Worm (Caenorhabditis elegans) whole organism, young adult: ENCODE results near the gene ZC116.1.

Experiments
- B0035.1 ChIP-seq: sonication (generic microtip); optimal IDR thresholded peaks from 2 replicates; lab custom pipeline; 2016; ENCODE audit warnings: missing genetic modification characterization, mild to moderate bottlenecking, missing compliant biosample characterization, missing genotype, missing genetic modification reagents
- C06A6.2 ChIP-seq: fragments of 200-800 bp; sonication (Bioruptor generic); conservative IDR thresholded peaks from 2 replicates; pipeline ENCODE4 v1.3.6; 2022; ENCODE audit warnings: missing genetic modification characterization, missing compliant biosample characterization
- F37B4.10 ChIP-seq: fragments of 200-800 bp; sonication (Bioruptor generic); IDR thresholded peaks from 2 replicates; pipeline ENCODE4 v1.3.6; 2022; ENCODE audit warnings: missing genetic modification characterization, missing compliant biosample characterization
- F55B11.4 ChIP-seq: sonication (generic microtip); optimal IDR thresholded peaks from 2 replicates; lab custom pipeline; 2016; ENCODE audit warnings: missing compliant biosample characterization, missing genetic modification characterization, borderline replicate concordance; ENCODE audit not compliant: insufficient read depth
- T26A5.8 ChIP-seq: sonication (generic microtip); optimal IDR thresholded peaks from 2 replicates; lab custom pipeline; 2016; ENCODE audit warnings: missing genetic modification characterization, missing compliant biosample characterization
- Y53F4B.3 ChIP-seq: fragments of 200-800 bp; sonication (Bioruptor generic); IDR thresholded peaks from 2 replicates; pipeline ENCODE4 v1.3.6; 2022; ENCODE audit warnings: missing genetic modification reagents, missing genetic modification characterization, missing compliant biosample characterization
- Y56A3A.18 ChIP-seq: fragments of 200-800 bp; sonication (Bioruptor generic); IDR thresholded peaks from 2 replicates; pipeline ENCODE4 v1.3.6; 2022; ENCODE audit warnings: missing genetic modification reagents, missing genetic modification characterization, missing compliant biosample characterization
- ama-1 ChIP-seq, 3 experiments: fragments of 150-350 bp in 1 of 3; sonication (generic microtip) in 2 of 3; optimal IDR thresholded peaks; 2 replicates each; lab custom pipeline; 2014 to 2018; ENCODE audit warnings: missing biosample characterization in 2 of 3, missing genetic modification characterization in 2 of 3, missing genetic modification reagents in 2 of 3
- aptf-3 ChIP-seq: fragments of 200-800 bp; sonication (Bioruptor generic); IDR thresholded peaks from 2 replicates; pipeline ENCODE4 v1.3.6; 2022; ENCODE audit warnings: missing genetic modification characterization, missing compliant biosample characterization
- atf-7 ChIP-seq: sonication (generic microtip); optimal IDR thresholded peaks from 2 replicates; lab custom pipeline; 2017; ENCODE audit warnings: mild to moderate bottlenecking, missing genetic modification characterization, missing compliant biosample characterization
- attf-5 ChIP-seq: fragments of 200-800 bp; sonication (Bioruptor generic); optimal IDR thresholded peaks from 2 replicates; lab custom pipeline; 2018; ENCODE audit warnings: mild to moderate bottlenecking, missing genetic modification characterization, missing compliant biosample characterization
- attf-6 ChIP-seq: fragments of 200-800 bp; sonication (Bioruptor generic); IDR thresholded peaks from 2 replicates; pipeline ENCODE4 v1.3.6; 2022; ENCODE audit warnings: missing genetic modification reagents, missing genetic modification characterization, missing compliant biosample characterization
- ccch-3 ChIP-seq: fragments of 200-800 bp; sonication (Bioruptor generic); optimal IDR thresholded peaks from 2 replicates; lab custom pipeline; 2018; ENCODE audit warnings: mild to moderate bottlenecking, missing genetic modification characterization, missing compliant biosample characterization
- cebp-1 ChIP-seq, 2 experiments: fragments of 200-800 bp in 1 of 2; sonication (Bioruptor generic) in 1 of 2; sonication (generic microtip) in 1 of 2; IDR thresholded peaks in 1 of 2; optimal IDR thresholded peaks in 1 of 2; 2 replicates each; pipeline versions ENCODE4 v1.3.6 to Lab custom; 2017 to 2022; ENCODE audit warnings: missing compliant biosample characterization in 2 of 2, missing genetic modification characterization in 2 of 2, mild to moderate bottlenecking in 1 of 2, missing genetic modification reagents in 1 of 2, moderate library complexity in 1 of 2
- cebp-2 ChIP-seq: fragments of 200-800 bp; sonication (Bioruptor generic); IDR thresholded peaks from 2 replicates; pipeline ENCODE4 v1.3.6; 2022; ENCODE audit warnings: missing genetic modification characterization, missing compliant biosample characterization
- ceh-58 ChIP-seq: fragments of 200-800 bp; sonication (Bioruptor generic); IDR thresholded peaks from 2 replicates; pipeline ENCODE4 v1.3.6; 2022; ENCODE audit warnings: missing genetic modification characterization, missing compliant biosample characterization
- ceh-79 ChIP-seq: sonication (generic microtip); optimal IDR thresholded peaks from 2 replicates; lab custom pipeline; 2017; ENCODE audit warnings: mild to moderate bottlenecking, missing genetic modification characterization, missing compliant biosample characterization
- ceh-91 ChIP-seq: fragments of 200-800 bp; sonication (Bioruptor generic); IDR thresholded peaks from 2 replicates; pipeline ENCODE4 v1.3.6; 2022; ENCODE audit warnings: missing genetic modification reagents, missing genetic modification characterization, missing compliant biosample characterization
- die-1 ChIP-seq: sonication (generic microtip); optimal IDR thresholded peaks from 2 replicates; lab custom pipeline; 2016; ENCODE audit warnings: missing genotype, mild to moderate bottlenecking, missing genetic modification characterization, missing compliant biosample characterization
- dox-1 ChIP-seq: fragments of 200-800 bp; sonication (Bioruptor generic); IDR thresholded peaks from 2 replicates; pipeline ENCODE4 v1.3.6; 2022; ENCODE audit warnings: missing genetic modification reagents, missing genetic modification characterization, missing compliant biosample characterization
- efl-1 ChIP-seq: fragments of 150-350 bp; optimal IDR thresholded peaks from 2 replicates; lab custom pipeline; 2014; ENCODE audit warnings: missing biosample characterization, missing genetic modification reagents, missing genetic modification characterization
- egl-18 ChIP-seq: fragments of 200-800 bp; sonication (Bioruptor generic); IDR thresholded peaks from 2 replicates; pipeline ENCODE4 v1.3.6; 2022; ENCODE audit warnings: missing genetic modification reagents, missing genetic modification characterization, missing compliant biosample characterization
- egrh-3 ChIP-seq: fragments of 200-800 bp; sonication (Bioruptor generic); IDR thresholded peaks from 2 replicates; pipeline ENCODE4 v1.3.6; 2022; ENCODE audit warnings: missing genetic modification reagents, missing genetic modification characterization, missing compliant biosample characterization
- gei-17 ChIP-seq: fragments of 200-800 bp; sonication (Bioruptor generic); optimal IDR thresholded peaks from 2 replicates; lab custom pipeline; 2018; ENCODE audit warnings: mild to moderate bottlenecking, missing genetic modification characterization, missing compliant biosample characterization
- hmg-20 ChIP-seq: fragments of 200-800 bp; sonication (Bioruptor generic); IDR thresholded peaks from 2 replicates; pipeline ENCODE4 v1.3.6; 2022; ENCODE audit warnings: missing genetic modification reagents, missing genetic modification characterization, missing compliant biosample characterization
- hrde-1 ChIP-seq: sonication (generic microtip); optimal IDR thresholded peaks from 2 replicates; lab custom pipeline; 2016; ENCODE audit warnings: missing genetic modification characterization, mild to moderate bottlenecking, missing compliant biosample characterization, moderate library complexity, missing genotype, missing genetic modification reagents, borderline replicate concordance
- lag-1 ChIP-seq: fragments of 200-800 bp; sonication (Bioruptor generic); IDR thresholded peaks from 2 replicates; pipeline ENCODE4 v1.3.6; 2022; ENCODE audit warnings: missing genetic modification reagents, missing genetic modification characterization, missing compliant biosample characterization
- let-526 ChIP-seq: fragments of 200-800 bp; sonication (Bioruptor generic); IDR thresholded peaks from 2 replicates; pipeline ENCODE4 v1.3.6; 2022; ENCODE audit warnings: missing genetic modification reagents, missing genetic modification characterization, missing compliant biosample characterization
- lin-35 ChIP-seq, 3 experiments: fragments of 150-350 bp in 2 of 3; sonication (generic microtip) in 1 of 3; optimal IDR thresholded peaks; 2 replicates each; lab custom pipeline; 2014 to 2018; ENCODE audit warnings: missing biosample characterization in 3 of 3, missing genetic modification characterization in 3 of 3, missing genetic modification reagents in 3 of 3
- lin-40 ChIP-seq: sonication (generic microtip); optimal IDR thresholded peaks from 2 replicates; lab custom pipeline; 2016; ENCODE audit warnings: missing genetic modification characterization, mild to moderate bottlenecking, missing compliant biosample characterization, missing genotype, missing genetic modification reagents
- lsy-27 ChIP-seq: sonication (generic microtip); optimal IDR thresholded peaks from 2 replicates; lab custom pipeline; 2017; ENCODE audit warnings: missing genetic modification characterization, mild to moderate bottlenecking, missing compliant biosample characterization, antibody characterized with exemption, missing genotype, borderline replicate concordance; ENCODE audit not compliant: insufficient read depth
- mel-28 ChIP-seq: sonication (generic microtip); optimal IDR thresholded peaks from 2 replicates; lab custom pipeline; 2016; ENCODE audit warnings: borderline replicate concordance, mild to moderate bottlenecking, missing genetic modification characterization, missing compliant biosample characterization
- nfya-2 ChIP-seq: fragments of 200-800 bp; sonication (Bioruptor generic); IDR thresholded peaks from 2 replicates; pipeline ENCODE4 v1.3.6; 2022; ENCODE audit warnings: missing genetic modification reagents, missing genetic modification characterization, missing compliant biosample characterization
- nfyb-1 ChIP-seq: fragments of 200-800 bp; sonication (Bioruptor generic); IDR thresholded peaks from 2 replicates; pipeline ENCODE4 v1.3.6; 2022; ENCODE audit warnings: missing genetic modification reagents, missing genetic modification characterization, missing compliant biosample characterization
- nhr-27 ChIP-seq: fragments of 200-800 bp; sonication (Bioruptor generic); optimal IDR thresholded peaks from 2 replicates; lab custom pipeline; 2018; ENCODE audit warnings: mild to moderate bottlenecking, missing genetic modification characterization, moderate library complexity, missing compliant biosample characterization
- pha-4 ChIP-seq: fragments of 150-350 bp; sonication (generic microtip); optimal IDR thresholded peaks from 2 replicates; lab custom pipeline; 2014; ENCODE audit warnings: missing biosample characterization, missing genetic modification reagents, missing genetic modification characterization
- rcor-1 ChIP-seq: fragments of 200-800 bp; sonication (Bioruptor generic); IDR thresholded peaks from 2 replicates; pipeline ENCODE4 v1.3.6; 2022; ENCODE audit warnings: missing genetic modification reagents, missing genetic modification characterization, missing compliant biosample characterization
- sdz-38 ChIP-seq: sonication (generic microtip); optimal IDR thresholded peaks from 2 replicates; lab custom pipeline; 2016; ENCODE audit warnings: missing genotype, missing genetic modification characterization, missing compliant biosample characterization
- sea-2 ChIP-seq: fragments of 200-800 bp; sonication (Bioruptor generic); IDR thresholded peaks from 2 replicates; pipeline ENCODE4 v1.3.6; 2022; ENCODE audit warnings: missing genetic modification characterization, missing compliant biosample characterization
- snpc-3.4 ChIP-seq: sonication (generic microtip); optimal IDR thresholded peaks from 2 replicates; lab custom pipeline; 2017; ENCODE audit warnings: missing genetic modification characterization, mild to moderate bottlenecking, missing compliant biosample characterization, antibody characterized with exemption, moderate library complexity, missing genotype, missing genetic modification reagents
- unc-130 ChIP-seq: sonication (generic microtip); optimal IDR thresholded peaks from 2 replicates; lab custom pipeline; 2016; ENCODE audit warnings: missing genetic modification reagents, missing genetic modification characterization, missing compliant biosample characterization
- unc-62 ChIP-seq: fragments of 150-350 bp; optimal IDR thresholded peaks from 2 replicates; lab custom pipeline; 2014; ENCODE audit warnings: missing biosample characterization, missing genetic modification reagents, missing genetic modification characterization
- xnd-1 ChIP-seq: sonication (generic microtip); optimal IDR thresholded peaks from 2 replicates; lab custom pipeline; 2016; ENCODE audit warnings: missing genotype, missing genetic modification reagents, missing genetic modification characterization, missing compliant biosample characterization
- zfh-2 ChIP-seq: fragments of 200-800 bp; sonication (Bioruptor generic); conservative IDR thresholded peaks from 2 replicates; pipeline ENCODE4 v1.3.6; 2022; ENCODE audit warnings: missing genetic modification reagents, missing genetic modification characterization, missing compliant biosample characterization
- zim-3 ChIP-seq: sonication (generic microtip); optimal IDR thresholded peaks from 2 replicates; lab custom pipeline; 2017; ENCODE audit warnings: mild to moderate bottlenecking, missing genetic modification characterization, moderate library complexity, missing compliant biosample characterization
- ztf-25 ChIP-seq: fragments of 200-800 bp; sonication (Bioruptor generic); IDR thresholded peaks from 2 replicates; pipeline ENCODE4 v1.3.6; 2022; ENCODE audit warnings: missing genetic modification reagents, missing genetic modification characterization, missing compliant biosample characterization
- ztf-6 ChIP-seq: fragments of 200-800 bp; sonication (Bioruptor generic); IDR thresholded peaks from 2 replicates; pipeline ENCODE4 v1.3.6; 2022; ENCODE audit warnings: missing genetic modification reagents, missing genetic modification characterization, missing compliant biosample characterization

ZC116.1 gene

ce11 chrV:12596795-12597194 lies 12.8 kb upstream of the ZC116.1 start (continued):
- no peak for TF ChIP-seq ceh-79 (tag; lab: Kevin White, UChicago)
- TF ChIP-seq T26A5.8 (tag; lab: Kevin White, UChicago): no peak
- TF ChIP-seq hmg-20 (GFP tag; lab: Robert Waterston, UW): no peak
- TF ChIP-seq lin-40: peak; percentile 45
- TF ChIP-seq F55B11.4 (tag; lab: Kevin White, UChicago): no peak
- TF ChIP-seq nhr-27 (tag; lab: Kevin White, UChicago): no peak
- TF ChIP-seq ceh-58 (GFP tag; lab: Robert Waterston, UW): no peak
- no peak for TF ChIP-seq F37B4.10 (GFP tag; lab: Robert Waterston, UW)
- no peak for TF ChIP-seq cebp-1 (GFP tag; IDR thresholded peaks at IDR 0.05; lab: Robert Waterston, UW)
- TF ChIP-seq cebp-1 (tag; optimal IDR thresholded peaks at IDR 0.05; lab: Kevin White, UChicago): peak; percentile 58
- TF ChIP-seq attf-6: no peak
- no peak for TF ChIP-seq lag-1
- TF ChIP-seq sdz-38 (tag; lab: Kevin White, UChicago): no peak
- TF ChIP-seq ztf-6 (GFP tag; lab: Robert Waterston, UW): no peak
- TF ChIP-seq zim-3 (tag; lab: Kevin White, UChicago): no peak
- TF ChIP-seq egl-18 (GFP tag; lab: Robert Waterston, UW): no peak
- peak; percentile 78 for TF ChIP-seq dox-1 (GFP tag; lab: Robert Waterston, UW)
- TF ChIP-seq cebp-2 (GFP tag; lab: Robert Waterston, UW): peak; percentile 92
- no peak for TF ChIP-seq sea-2 (GFP tag; lab: Robert Waterston, UW)
- peak; percentile 43; the same call in 1 of the 2 replicates for TF ChIP-seq C06A6.2 (GFP tag; lab: Robert Waterston, UW)
- TF ChIP-seq zfh-2 (GFP tag; lab: Robert Waterston, UW): peak; percentile 53; the same call in 1 of the 2 replicates
- no peak for TF ChIP-seq let-526 (GFP tag; lab: Robert Waterston, UW)
- TF ChIP-seq ceh-91 (GFP tag; lab: Robert Waterston, UW): no peak
- no peak for TF ChIP-seq ama-1 (optimal IDR thresholded peaks at IDR 0.05; lab: Kevin White, UChicago)
- peak; percentile 53 to 59 for TF ChIP-seq ama-1 (GFP tag; optimal IDR thresholded peaks at IDR 0.05; lab: Kevin White, UChicago)
- no peak for TF ChIP-seq rcor-1 (GFP tag; lab: Robert Waterston, UW)
- peak; percentile 2 for TF ChIP-seq unc-130 (GFP tag; lab: Kevin White, UChicago)
- peak; percentile 80; the same call in 1 of the 2 replicates for TF ChIP-seq Y56A3A.18 (GFP tag; lab: Robert Waterston, UW)
- peak; percentile 53 for TF ChIP-seq snpc-3.4
- TF ChIP-seq efl-1 (GFP tag; lab: Kevin White, UChicago): no peak
- no peak for TF ChIP-seq nfya-2
- peak; percentile 79 for TF ChIP-seq die-1
- TF ChIP-seq B0035.1: peak; percentile 68
- TF ChIP-seq hrde-1 (tag; lab: Kevin White, UChicago): peak; percentile 55
- TF ChIP-seq aptf-3: no peak
- TF ChIP-seq Y53F4B.3: no peak
- no peak for TF ChIP-seq gei-17 (GFP tag; lab: Kevin White, UChicago)
- peak in 1 of 3 experiments; percentile 33 for TF ChIP-seq lin-35 (GFP tag; optimal IDR thresholded peaks at IDR 0.05; lab: Kevin White, UChicago)
- TF ChIP-seq ccch-3 (GFP tag; lab: Kevin White, UChicago): no peak
- TF ChIP-seq nfyb-1: peak; percentile 75; the same call in 1 of the 2 replicates
- no peak for TF ChIP-seq lsy-27 (tag; lab: Kevin White, UChicago)
- no peak for TF ChIP-seq mel-28 (tag; lab: Kevin White, UChicago)
- no peak for TF ChIP-seq xnd-1 (tag; lab: Kevin White, UChicago)
- TF ChIP-seq ztf-25 (GFP tag; lab: Robert Waterston, UW): 0 out of 2 replicates have a peak, but pooled peaks have one; percentile 15
- TF ChIP-seq unc-62: no peak
- no peak for TF ChIP-seq pha-4 (tag; lab: Kevin White, UChicago)
- peak; percentile 19 for TF ChIP-seq atf-7 (tag; lab: Kevin White, UChicago)
- TF ChIP-seq attf-5 (GFP tag; lab: Kevin White, UChicago): peak; percentile 25
- no peak for TF ChIP-seq egrh-3
